Fruit fly (Drosophila melanogaster) whole organism, prepupa: ENCODE results near the gene CG31650.

Source experiments
- Blimp-1 ChIP-seq: fragments of 200-800 bp; sonication (Bioruptor generic); optimal IDR thresholded peaks from 3 replicates; lab custom pipeline; 2017; ENCODE audit warnings: missing biosample characterization, missing genetic modification characterization, mild to moderate bottlenecking, moderate library complexity, missing genetic modification reagents
- CG6163 ChIP-seq: fragments of 200-800 bp; sonication (Bioruptor generic); IDR thresholded peaks from 3 replicates; pipeline ENCODE4 v1.3.6; 2022; ENCODE audit warnings: missing biosample characterization, missing genetic modification characterization
- Hr4 ChIP-seq: fragments of 200-800 bp; sonication (Bioruptor generic); optimal IDR thresholded peaks from 3 replicates; lab custom pipeline; 2016; ENCODE audit warnings: missing biosample characterization, missing genetic modification characterization
- dsx ChIP-seq: fragments of 200-800 bp; optimal IDR thresholded peaks from 3 replicates; lab custom pipeline; 2019; ENCODE audit warnings: missing biosample characterization, mild to moderate bottlenecking, missing genetic modification characterization, moderate library complexity; ENCODE audit not compliant: poor library complexity, severe bottlenecking
- net ChIP-seq: fragments of 200-800 bp; sonication (Bioruptor generic); optimal IDR thresholded peaks from 3 replicates; lab custom pipeline; 2016; ENCODE audit warnings: missing biosample characterization, missing genetic modification characterization
- salr ChIP-seq, 2 experiments: fragments of 200-800 bp; sonication (Bioruptor generic); optimal IDR thresholded peaks; 3 replicates each; lab custom pipeline; 2016 to 2018; ENCODE audit warnings: missing biosample characterization in 2 of 2, missing genetic modification characterization in 2 of 2, mild to moderate bottlenecking in 1 of 2
- ss ChIP-seq, 2 experiments: fragments of 200-800 bp; sonication (Bioruptor generic); optimal IDR thresholded peaks; 2 replicates in 1 of 2; 3 replicates in 1 of 2; lab custom pipeline; 2017 to 2018; ENCODE audit warnings: mild to moderate bottlenecking in 2 of 2, missing biosample characterization in 2 of 2, missing genetic modification characterization in 2 of 2, moderate library complexity in 1 of 2

- TF ChIP-seq salr (GFP tag; optimal IDR thresholded peaks at IDR 0.05; lab: Kevin White, UChicago) (no peak), Hr4 (GFP tag; lab: Kevin White, UChicago) (no peak), net (GFP tag; lab: Kevin White, UChicago) (no peak), CG6163 (GFP tag; lab: Robert Waterston, UW) (no peak), ss (GFP tag; optimal IDR thresholded peaks at IDR 0.05; lab: Kevin White, UChicago) (no peak), dsx (GFP tag; lab: Kevin White, UChicago) (no peak), Blimp-1 (GFP tag; lab: Kevin White, UChicago) (no peak)
Measured at dm6 chr2L:5005464-5005764, 39.1 kb downstream of the CG31650 start.
